Fruit fly (Drosophila melanogaster) whole organism, embryonic: ENCODE measurements around the gene CG13046.
A peak's percentile ranks its signal among the peaks of the same experiment; 100 is the strongest.

Source experiments
- Ada2b ChIP-seq: fragments of 200-800 bp; sonication (Bioruptor generic); IDR thresholded peaks from 2 replicates; pipeline ENCODE4 v1.3.6; 2022; ENCODE audit warnings: missing biosample characterization, missing genetic modification characterization
- Aef1 ChIP-seq: fragments of 200-800 bp; sonication (Bioruptor generic); IDR thresholded peaks from 3 replicates; pipeline ENCODE4 v1.3.6; 2022; ENCODE audit warnings: missing biosample characterization, missing genetic modification characterization
- Atf6 ChIP-seq: fragments of 200-800 bp; sonication (Bioruptor generic); IDR thresholded peaks from 2 replicates; pipeline ENCODE4 v1.3.6; 2022; ENCODE audit warnings: missing biosample characterization, missing genetic modification characterization
- Blimp-1 ChIP-seq: fragments of 200-800 bp; sonication (Bioruptor generic); optimal IDR thresholded peaks from 3 replicates; lab custom pipeline; 2018; ENCODE audit warnings: missing biosample characterization, missing genetic modification characterization, mild to moderate bottlenecking, moderate library complexity, missing genetic modification reagents
- CG11560 ChIP-seq: fragments of 200-800 bp; sonication (Bioruptor generic); IDR thresholded peaks from 3 replicates; pipeline ENCODE4 v1.3.6; 2022; ENCODE audit warnings: missing biosample characterization, missing genetic modification characterization
- CG11695 ChIP-seq: fragments of 200-800 bp; sonication (Bioruptor generic); IDR thresholded peaks from 3 replicates; pipeline ENCODE4 v1.3.6; 2022; ENCODE audit warnings: missing biosample characterization, missing genetic modification characterization
- CG12219 ChIP-seq: fragments of 200-800 bp; sonication (Bioruptor generic); optimal IDR thresholded peaks from 3 replicates; lab custom pipeline; 2018; ENCODE audit warnings: missing biosample characterization, mild to moderate bottlenecking, missing genetic modification characterization
- CG13775 ChIP-seq: fragments of 200-800 bp; sonication (Bioruptor generic); optimal IDR thresholded peaks from 3 replicates; lab custom pipeline; 2017; ENCODE audit warnings: missing biosample characterization, mild to moderate bottlenecking, missing genetic modification characterization
- CG14014 ChIP-seq: fragments of 200-800 bp; sonication (Bioruptor generic); IDR thresholded peaks from 2 replicates; pipeline ENCODE4 v1.3.6; 2022; ENCODE audit warnings: missing biosample characterization, missing genetic modification characterization
- CG17912 ChIP-seq: fragments of 200-800 bp; sonication (Bioruptor generic); optimal IDR thresholded peaks from 2 replicates; lab custom pipeline; 2018; ENCODE audit warnings: missing biosample characterization, mild to moderate bottlenecking, missing genetic modification characterization
- CG32772 ChIP-seq: fragments of 200-800 bp; sonication (Bioruptor generic); IDR thresholded peaks from 2 replicates; pipeline ENCODE4 v1.3.6; 2022; ENCODE audit warnings: missing biosample characterization, missing genetic modification characterization
- CG34422 ChIP-seq: fragments of 200-800 bp; sonication (Bioruptor generic); IDR thresholded peaks from 3 replicates; pipeline ENCODE4 v1.3.6; 2022; ENCODE audit warnings: missing biosample characterization, missing genetic modification characterization
- CG4730 ChIP-seq: fragments of 200-800 bp; sonication (Bioruptor generic); IDR thresholded peaks from 2 replicates; pipeline ENCODE4 v1.3.6; 2022; ENCODE audit warnings: missing biosample characterization, missing genetic modification characterization
- CG4820 ChIP-seq: fragments of 200-800 bp; sonication (Bioruptor generic); optimal IDR thresholded peaks from 3 replicates; lab custom pipeline; 2016; ENCODE audit warnings: missing biosample characterization, missing genetic modification characterization
- CG6254 ChIP-seq: fragments of 200-800 bp; sonication (Bioruptor generic); optimal IDR thresholded peaks from 3 replicates; lab custom pipeline; 2017; ENCODE audit warnings: mild to moderate bottlenecking, missing biosample characterization, missing genetic modification reagents, missing genetic modification characterization
- CG8388 ChIP-seq: fragments of 200-800 bp; sonication (Bioruptor generic); optimal IDR thresholded peaks from 2 replicates; lab custom pipeline; 2019; ENCODE audit warnings: missing biosample characterization, mild to moderate bottlenecking, missing genetic modification characterization, moderate library complexity
- CTCF ChIP-seq: fragments of 200-800 bp; sonication (Bioruptor generic); optimal IDR thresholded peaks from 2 replicates; lab custom pipeline; 2017; ENCODE audit warnings: missing biosample characterization, mild to moderate bottlenecking, missing genetic modification characterization, moderate library complexity
- CkIIα-i1 ChIP-seq: fragments of 200-800 bp; sonication (Bioruptor generic); IDR thresholded peaks from 2 replicates; pipeline ENCODE4 v1.3.6; 2022; ENCODE audit warnings: missing biosample characterization, missing genetic modification characterization
- CoRest ChIP-seq: fragments of 200-800 bp; sonication (Bioruptor generic); optimal IDR thresholded peaks from 3 replicates; lab custom pipeline; 2018; ENCODE audit warnings: missing biosample characterization, mild to moderate bottlenecking, missing genetic modification characterization, moderate library complexity
- Dfd ChIP-seq, 2 experiments: fragments of >200 bp; optimal IDR thresholded peaks; 2 replicates each; lab custom pipeline; 2017; ENCODE audit warnings: missing biosample characterization in 2 of 2, missing genetic modification characterization in 2 of 2
- Dip2 ChIP-seq: fragments of 200-800 bp; sonication (Bioruptor generic); IDR thresholded peaks from 2 replicates; pipeline ENCODE4 v1.3.6; 2022; ENCODE audit warnings: missing biosample characterization, missing genetic modification characterization
- Drgx ChIP-seq: fragments of 200-800 bp; sonication (Bioruptor generic); IDR thresholded peaks from 2 replicates; pipeline ENCODE4 v1.3.6; 2022; ENCODE audit warnings: missing biosample characterization, missing genetic modification characterization
- E2f2 ChIP-seq: fragments of 200-800 bp; sonication (Bioruptor generic); IDR thresholded peaks from 2 replicates; pipeline ENCODE4 v1.3.6; 2022; ENCODE audit warnings: missing biosample characterization, missing genetic modification characterization
- Gug ChIP-seq: fragments of 200-800 bp; sonication (Bioruptor generic); IDR thresholded peaks from 4 replicates; pipeline ENCODE4 v1.3.6; 2022; ENCODE audit warnings: missing biosample characterization, missing genetic modification characterization
- Hand ChIP-seq: fragments of 200-800 bp; sonication (Bioruptor generic); optimal IDR thresholded peaks from 2 replicates; lab custom pipeline; 2017; ENCODE audit warnings: mild to moderate bottlenecking, missing biosample characterization, missing genetic modification reagents, missing genetic modification characterization
- Hr3 ChIP-seq: fragments of 200-800 bp; sonication (Bioruptor generic); optimal IDR thresholded peaks from 3 replicates; lab custom pipeline; 2016; ENCODE audit warnings: missing biosample characterization, missing genetic modification characterization
- Hr51 ChIP-seq, 2 experiments: fragments of 200-800 bp; sonication (Bioruptor generic); optimal IDR thresholded peaks; 2 replicates in 1 of 2; 3 replicates in 1 of 2; lab custom pipeline; 2016 to 2018; ENCODE audit warnings: missing biosample characterization in 2 of 2, missing genetic modification characterization in 2 of 2, mild to moderate bottlenecking in 1 of 2, moderate library complexity in 1 of 2
- Meics ChIP-seq: fragments of 200-800 bp; sonication (Bioruptor generic); optimal IDR thresholded peaks from 2 replicates; lab custom pipeline; 2017; ENCODE audit warnings: missing biosample characterization, mild to moderate bottlenecking, missing genetic modification characterization
- Nf-YA ChIP-seq: fragments of 200-800 bp; sonication (Bioruptor generic); IDR thresholded peaks from 2 replicates; pipeline ENCODE4 v1.3.6; 2022; ENCODE audit warnings: missing biosample characterization, missing genetic modification characterization
- Oli ChIP-seq: fragments of 200-800 bp; sonication (Bioruptor generic); optimal IDR thresholded peaks from 2 replicates; lab custom pipeline; 2018; ENCODE audit warnings: missing biosample characterization, mild to moderate bottlenecking, missing genetic modification characterization, moderate library complexity
- Xbp1 ChIP-seq: fragments of 200-800 bp; sonication (Bioruptor generic); optimal IDR thresholded peaks from 3 replicates; lab custom pipeline; 2016; ENCODE audit warnings: missing biosample characterization, mild to moderate bottlenecking, missing genetic modification characterization
- ap ChIP-seq: fragments of 200-800 bp; sonication (Bioruptor generic); IDR thresholded peaks from 2 replicates; pipeline ENCODE4 v1.3.6; 2022; ENCODE audit warnings: missing biosample characterization, missing genetic modification characterization
- ato ChIP-seq: fragments of 200-800 bp; sonication (Bioruptor generic); IDR thresholded peaks from 2 replicates; pipeline ENCODE4 v1.3.6; 2022; ENCODE audit warnings: missing biosample characterization, missing genetic modification characterization; ENCODE audit not compliant: partially characterized antibody
- az2 ChIP-seq: fragments of 200-800 bp; sonication (Bioruptor generic); optimal IDR thresholded peaks from 3 replicates; lab custom pipeline; 2016; ENCODE audit warnings: missing biosample characterization, missing genetic modification characterization
- cg ChIP-seq: fragments of 200-800 bp; sonication (Bioruptor generic); optimal IDR thresholded peaks from 3 replicates; lab custom pipeline; 2019; ENCODE audit warnings: missing biosample characterization, mild to moderate bottlenecking, missing genetic modification characterization, moderate library complexity
- chn ChIP-seq: fragments of 200-800 bp; sonication (Bioruptor generic); optimal IDR thresholded peaks from 2 replicates; lab custom pipeline; 2016; ENCODE audit warnings: missing biosample characterization, missing genetic modification characterization
- corto ChIP-seq: fragments of 200-800 bp; sonication (Bioruptor generic); optimal IDR thresholded peaks from 2 replicates; lab custom pipeline; 2016; ENCODE audit warnings: missing biosample characterization, mild to moderate bottlenecking, missing genetic modification characterization, moderate library complexity
- dpn ChIP-seq, 2 experiments: fragments of 200-800 bp; sonication (Bioruptor generic); optimal IDR thresholded peaks; 3 replicates each; lab custom pipeline; 2016; ENCODE audit warnings: missing biosample characterization in 2 of 2, missing genetic modification characterization in 2 of 2
- en ChIP-seq: fragments of 200-800 bp; sonication (Bioruptor generic); optimal IDR thresholded peaks from 2 replicates; lab custom pipeline; 2016; ENCODE audit warnings: missing biosample characterization, missing genetic modification characterization
- eve ChIP-seq, 2 experiments: fragments of >200 bp; optimal IDR thresholded peaks; 2 replicates each; lab custom pipeline; 2017; ENCODE audit warnings: missing biosample characterization in 2 of 2, missing genetic modification characterization in 2 of 2
- fd3F ChIP-seq: fragments of 200-800 bp; sonication (Bioruptor generic); optimal IDR thresholded peaks from 2 replicates; lab custom pipeline; 2018; ENCODE audit warnings: missing biosample characterization, mild to moderate bottlenecking, missing genetic modification characterization, moderate library complexity
- gem ChIP-seq: fragments of 200-800 bp; sonication (Bioruptor generic); optimal IDR thresholded peaks from 2 replicates; lab custom pipeline; 2019; ENCODE audit warnings: missing biosample characterization, mild to moderate bottlenecking, missing genetic modification characterization, moderate library complexity
- ind ChIP-seq: fragments of 200-800 bp; sonication (Bioruptor generic); optimal IDR thresholded peaks from 3 replicates; lab custom pipeline; 2016; ENCODE audit warnings: missing biosample characterization, missing genetic modification characterization
- onecut ChIP-seq: fragments of 200-800 bp; sonication (Bioruptor generic); IDR thresholded peaks from 2 replicates; pipeline ENCODE4 v1.3.6; 2022; ENCODE audit warnings: missing biosample characterization, missing genetic modification characterization
- pan ChIP-seq, 4 experiments: fragments of >200 bp in 3 of 4; fragments of 200-800 bp in 1 of 4; sonication (Bioruptor generic) in 1 of 4; optimal IDR thresholded peaks in 3 of 4; IDR thresholded peaks in 1 of 4; 2 replicates each; pipeline versions ENCODE4 v1.3.6 to Lab custom; 2017 to 2022; ENCODE audit warnings: missing biosample characterization in 2 of 4, missing genetic modification characterization in 2 of 4, mixed read lengths in 1 of 4
- pita ChIP-seq: fragments of 200-800 bp; sonication (Bioruptor generic); optimal IDR thresholded peaks from 2 replicates; lab custom pipeline; 2017; ENCODE audit warnings: missing biosample characterization, mild to moderate bottlenecking, missing genetic modification characterization
- row ChIP-seq: fragments of 200-800 bp; sonication (Bioruptor generic); IDR thresholded peaks from 3 replicates; pipeline ENCODE4 v1.3.6; 2022; ENCODE audit warnings: missing biosample characterization, missing genetic modification characterization
- so ChIP-seq: fragments of 200-800 bp; sonication (Bioruptor generic); IDR thresholded peaks from 3 replicates; pipeline ENCODE4 v1.3.6; 2022; ENCODE audit warnings: missing biosample characterization, missing genetic modification characterization
- unpg ChIP-seq: fragments of 200-800 bp; sonication (Bioruptor generic); optimal IDR thresholded peaks from 3 replicates; lab custom pipeline; 2018; ENCODE audit warnings: missing biosample characterization, mild to moderate bottlenecking, missing genetic modification characterization, moderate library complexity
- z ChIP-seq: fragments of 200-800 bp; sonication (Bioruptor generic); IDR thresholded peaks from 3 replicates; pipeline ENCODE4 v1.3.6; 2022; ENCODE audit warnings: missing biosample characterization, missing genetic modification characterization

Gene CG13046

dm6 chr3L:16289067-16289466 is 845 bp upstream of the CG13046 start (continued):
- peak; percentile 22; the same call in 1 of the 2 replicates for TF ChIP-seq E2f2 (GFP tag; lab: Robert Waterston, UW)
- TF ChIP-seq pan (optimal IDR thresholded peaks at IDR 0.05; lab: Kevin White, UChicago): no peak
- TF ChIP-seq pan (GFP tag; optimal IDR thresholded peaks at IDR 0.05 in 1 of 2, IDR thresholded peaks at IDR 0.05 in 1 of 2): peak in 1 of 2 experiments; percentile 37
- TF ChIP-seq en (GFP tag; lab: Kevin White, UChicago): no peak
- TF ChIP-seq CG14014: no peak
- TF ChIP-seq cg (GFP tag; lab: Kevin White, UChicago): no peak
- TF ChIP-seq ap: peak; percentile 65
- peak; percentile 50; the same call in 1 of the 2 replicates for TF ChIP-seq CG4730
- TF ChIP-seq Blimp-1 (GFP tag; lab: Kevin White, UChicago): peak; percentile 22
- 0 out of 2 replicates have a peak, but pooled peaks have one; percentile 7 for TF ChIP-seq onecut (GFP tag; lab: Robert Waterston, UW)
- peak; percentile 39 for TF ChIP-seq Meics
- TF ChIP-seq CG4820 (GFP tag; lab: Kevin White, UChicago): no peak
- TF ChIP-seq CkIIα-i1: no peak
- no peak for TF ChIP-seq CTCF (GFP tag; lab: Kevin White, UChicago)
- TF ChIP-seq eve (GFP tag; optimal IDR thresholded peaks at IDR 0.05; lab: Kevin White, UChicago): no peak
- peak; percentile 65 for TF ChIP-seq gem (tag; lab: Kevin White, UChicago)
- TF ChIP-seq CoRest (tag; lab: Kevin White, UChicago): peak; percentile 20
- TF ChIP-seq Atf6 (GFP tag; lab: Robert Waterston, UW): peak; percentile 38; the same call in 1 of the 2 replicates
- peak in 1 of 2 experiments; percentile 38 for TF ChIP-seq dpn (GFP tag; optimal IDR thresholded peaks at IDR 0.05; lab: Kevin White, UChicago)
- TF ChIP-seq so (GFP tag; lab: Robert Waterston, UW): peak; percentile 58; the same call in 2 of the 3 replicates
- TF ChIP-seq Aef1 (GFP tag; lab: Robert Waterston, UW): 0 out of 3 replicates have a peak, but pooled peaks have one; percentile 16
- TF ChIP-seq Nf-YA: 0 out of 2 replicates have a peak, but pooled peaks have one; percentile 20
- TF ChIP-seq CG12219 (GFP tag; lab: Kevin White, UChicago): no peak
- TF ChIP-seq CG13775 (GFP tag; lab: Kevin White, UChicago): peak; percentile 11
- TF ChIP-seq CG6254: no peak
- TF ChIP-seq ind (GFP tag; lab: Kevin White, UChicago): peak; percentile 23
- TF ChIP-seq Drgx (GFP tag; lab: Robert Waterston, UW): no peak
- TF ChIP-seq Gug (GFP tag; lab: Robert Waterston, UW): 0 out of 4 replicates have a peak, but pooled peaks have one; percentile 13
- TF ChIP-seq z (GFP tag; lab: Robert Waterston, UW): no peak
- no peak for TF ChIP-seq Dip2 (GFP tag; lab: Robert Waterston, UW)
- peak; percentile 61 for TF ChIP-seq Oli
- TF ChIP-seq CG17912 (GFP tag; lab: Kevin White, UChicago): no peak
- TF ChIP-seq CG34422 (GFP tag; lab: Robert Waterston, UW): peak; percentile 50; the same call in 1 of the 3 replicates
- TF ChIP-seq CG32772 (GFP tag; lab: Robert Waterston, UW): 0 out of 2 replicates have a peak, but pooled peaks have one; percentile 25
- TF ChIP-seq Hr3: peak; percentile 24
- peak in 1 of 2 experiments; percentile 69 for TF ChIP-seq Hr51 (GFP tag; optimal IDR thresholded peaks at IDR 0.05; lab: Kevin White, UChicago)
- TF ChIP-seq CG8388 (GFP tag; lab: Kevin White, UChicago): no peak
- no peak for TF ChIP-seq CG11560
- peak; percentile 36 for TF ChIP-seq fd3F (GFP tag; lab: Kevin White, UChicago)
- no peak for TF ChIP-seq corto (GFP tag; lab: Kevin White, UChicago)
- peak; percentile 56 for TF ChIP-seq Xbp1 (GFP tag; lab: Kevin White, UChicago)
- TF ChIP-seq chn (GFP tag; lab: Kevin White, UChicago): no peak
- TF ChIP-seq unpg (GFP tag; lab: Kevin White, UChicago): peak; percentile 59
- TF ChIP-seq Hand: no peak
- no peak for TF ChIP-seq ato (GFP tag; lab: Robert Waterston, UW)
- TF ChIP-seq pita: no peak
- 0 out of 3 replicates have a peak, but pooled peaks have one; percentile 27 for TF ChIP-seq CG11695 (GFP tag; lab: Robert Waterston, UW)
- TF ChIP-seq az2 (GFP tag; lab: Kevin White, UChicago): peak; percentile 31
- TF ChIP-seq Ada2b (GFP tag; lab: Robert Waterston, UW): peak; percentile 58; the same call in 1 of the 2 replicates
- peak; percentile 34; the same call in 1 of the 3 replicates for TF ChIP-seq row (GFP tag; lab: Robert Waterston, UW)
- no peak for TF ChIP-seq Dfd (GFP tag; optimal IDR thresholded peaks at IDR 0.05; lab: Kevin White, UChicago)
